Fruit fly (Drosophila melanogaster): ENCODE results near the gene Prosbeta2R1.

dm6 chrX:5812877-5813276 lies 4.1 kb downstream of the Prosbeta2R1 start, which contains the start of gene CG44329:
- TF ChIP-seq Hr38 (GFP tag; optimal IDR thresholded peaks at IDR 0.05): no peak
- TF ChIP-seq Ets96B (tag; optimal IDR thresholded peaks at IDR 0.05): no peak
- no peak for TF ChIP-seq Eip93F (GFP tag; optimal IDR thresholded peaks at IDR 0.05)
- TF ChIP-seq fd59A (GFP tag; optimal IDR thresholded peaks at IDR 0.05): no peak
